Fruit fly (Drosophila melanogaster) whole organism, pupa: ENCODE results near the gene mu2.

Source experiments
- CG10348 ChIP-seq: fragments of 200-800 bp; sonication (Bioruptor generic); IDR thresholded peaks from 2 replicates; pipeline ENCODE4 v1.3.6; 2022; ENCODE audit warnings: missing biosample characterization, missing genetic modification characterization
- CG14655 ChIP-seq: fragments of 200-800 bp; sonication (Bioruptor generic); optimal IDR thresholded peaks from 3 replicates; lab custom pipeline; 2017; ENCODE audit warnings: mild to moderate bottlenecking, missing biosample characterization, missing genetic modification reagents, missing genetic modification characterization
- CG4496 ChIP-seq: fragments of 200-800 bp; sonication (Bioruptor generic); IDR thresholded peaks from 3 replicates; pipeline ENCODE4 v1.3.6; 2022; ENCODE audit warnings: missing biosample characterization, missing genetic modification characterization
- CG8159 ChIP-seq: fragments of 200-800 bp; sonication (Bioruptor generic); optimal IDR thresholded peaks from 3 replicates; lab custom pipeline; 2018; ENCODE audit warnings: missing biosample characterization, mild to moderate bottlenecking, missing genetic modification characterization, moderate library complexity

DNA sequence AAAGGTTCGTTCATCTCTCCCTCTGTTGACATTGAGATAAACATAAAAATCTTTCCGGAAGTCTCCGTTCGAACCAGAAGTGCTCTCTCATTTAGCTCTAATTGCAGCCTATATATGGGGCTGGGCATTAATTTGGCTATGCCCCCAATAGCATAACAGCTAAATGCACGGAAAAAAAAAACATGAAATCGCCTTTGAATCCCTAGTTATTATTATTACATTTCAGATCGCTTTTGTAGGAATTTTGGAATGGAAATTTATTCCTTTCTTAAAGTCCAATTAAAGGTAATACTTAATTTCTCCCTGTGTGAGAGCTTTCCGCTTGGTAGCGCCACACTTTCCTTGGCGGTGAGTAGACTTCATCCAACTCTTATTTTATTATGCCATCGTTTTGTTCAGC lies 41.1 kb downstream of the mu2 start:
- TF ChIP-seq CG14655 (GFP tag; lab: Kevin White, UChicago) (no peak), CG4496 (GFP tag; lab: Robert Waterston, UW) (no peak; the same call in 2 of the 3 replicates), CG10348 (GFP tag; lab: Robert Waterston, UW) (no peak), CG8159 (peak; percentile 4)
